Fruit fly (Drosophila melanogaster) whole organism, embryonic: ENCODE measurements around the gene CG5355.
A peak's percentile ranks its signal among the peaks of the same experiment; 100 is the strongest.

ENCODE experiments used
- Abd-B ChIP-seq: fragments of 200-800 bp; sonication (Bioruptor generic); optimal IDR thresholded peaks from 2 replicates; lab custom pipeline; 2018; ENCODE audit warnings: missing biosample characterization, mild to moderate bottlenecking, missing genetic modification characterization, moderate library complexity
- Adf1 ChIP-seq: fragments of 200-800 bp; sonication (Bioruptor generic); IDR thresholded peaks from 2 replicates; pipeline ENCODE4 v1.3.6; 2022; ENCODE audit warnings: missing biosample characterization, missing genetic modification characterization
- BEAF-32 ChIP-seq: fragments of 200-800 bp; sonication (Bioruptor generic); optimal IDR thresholded peaks from 3 replicates; lab custom pipeline; 2017; ENCODE audit warnings: missing biosample characterization, missing genetic modification characterization, mild to moderate bottlenecking, moderate library complexity, missing genetic modification reagents
- Blimp-1 ChIP-seq: fragments of 200-800 bp; sonication (Bioruptor generic); optimal IDR thresholded peaks from 3 replicates; lab custom pipeline; 2018; ENCODE audit warnings: missing biosample characterization, missing genetic modification characterization, mild to moderate bottlenecking, moderate library complexity, missing genetic modification reagents
- CG10147 ChIP-seq: fragments of 200-800 bp; sonication (Bioruptor generic); optimal IDR thresholded peaks from 2 replicates; lab custom pipeline; 2019; ENCODE audit warnings: missing biosample characterization, mild to moderate bottlenecking, missing genetic modification characterization, moderate library complexity
- CG10366 ChIP-seq: fragments of 200-800 bp; sonication (Bioruptor generic); IDR thresholded peaks from 2 replicates; pipeline ENCODE4 v1.3.6; 2022; ENCODE audit warnings: missing biosample characterization, missing genetic modification characterization
- CG10959 ChIP-seq: fragments of 200-800 bp; sonication (Bioruptor generic); IDR thresholded peaks from 2 replicates; pipeline ENCODE4 v1.3.6; 2022; ENCODE audit warnings: missing biosample characterization, missing genetic modification characterization
- CG11398 ChIP-seq: fragments of 200-800 bp; sonication (Bioruptor generic); optimal IDR thresholded peaks from 2 replicates; lab custom pipeline; 2016; ENCODE audit warnings: missing biosample characterization, missing genetic modification characterization
- CG12236 ChIP-seq: fragments of 200-800 bp; sonication (Bioruptor generic); optimal IDR thresholded peaks from 2 replicates; lab custom pipeline; 2016; ENCODE audit warnings: missing biosample characterization, missing genetic modification characterization
- CG12299 ChIP-seq: fragments of 200-800 bp; sonication (Bioruptor generic); optimal IDR thresholded peaks from 2 replicates; lab custom pipeline; 2018; ENCODE audit warnings: missing biosample characterization, mild to moderate bottlenecking, missing genetic modification characterization
- CG12744 ChIP-seq: fragments of 200-800 bp; sonication (Bioruptor generic); optimal IDR thresholded peaks from 2 replicates; lab custom pipeline; 2016; ENCODE audit warnings: missing biosample characterization, missing genetic modification characterization
- CG17568 ChIP-seq: fragments of 200-800 bp; sonication (Bioruptor generic); optimal IDR thresholded peaks from 2 replicates; lab custom pipeline; 2018; ENCODE audit warnings: missing biosample characterization, mild to moderate bottlenecking, missing genetic modification characterization, moderate library complexity
- CG1792 ChIP-seq: fragments of 200-800 bp; sonication (Bioruptor generic); optimal IDR thresholded peaks from 2 replicates; lab custom pipeline; 2016; ENCODE audit warnings: missing biosample characterization, missing genetic modification characterization
- CG18619 ChIP-seq: fragments of 200-800 bp; sonication (Bioruptor generic); optimal IDR thresholded peaks from 3 replicates; lab custom pipeline; 2017; ENCODE audit warnings: missing biosample characterization, mild to moderate bottlenecking, missing genetic modification characterization
- CG2678 ChIP-seq: fragments of 200-800 bp; sonication (Bioruptor generic); optimal IDR thresholded peaks from 3 replicates; lab custom pipeline; 2019; ENCODE audit warnings: missing biosample characterization, mild to moderate bottlenecking, missing genetic modification characterization, moderate library complexity
- CG31365 ChIP-seq: fragments of 200-800 bp; sonication (Bioruptor generic); optimal IDR thresholded peaks from 2 replicates; lab custom pipeline; 2018; ENCODE audit warnings: missing biosample characterization, mild to moderate bottlenecking, missing genetic modification characterization
- CG31441 ChIP-seq: fragments of 200-800 bp; sonication (Bioruptor generic); IDR thresholded peaks from 2 replicates; pipeline ENCODE4 v1.3.6; 2022; ENCODE audit warnings: missing biosample characterization, missing genetic modification characterization
- CG4360 ChIP-seq: fragments of 200-800 bp; sonication (Bioruptor generic); IDR thresholded peaks from 2 replicates; pipeline ENCODE4 v1.3.6; 2022; ENCODE audit warnings: missing biosample characterization, missing genetic modification characterization
- CG5180 ChIP-seq: fragments of 200-800 bp; sonication (Bioruptor generic); optimal IDR thresholded peaks from 3 replicates; lab custom pipeline; 2017; ENCODE audit warnings: missing biosample characterization, missing genetic modification characterization, mild to moderate bottlenecking, moderate library complexity, missing genetic modification reagents
- CG5953 ChIP-seq: fragments of 200-800 bp; sonication (Bioruptor generic); IDR thresholded peaks from 2 replicates; pipeline ENCODE4 v1.3.6; 2022; ENCODE audit warnings: missing biosample characterization, missing genetic modification characterization
- CG6813 ChIP-seq: fragments of 200-800 bp; sonication (Bioruptor generic); optimal IDR thresholded peaks from 2 replicates; lab custom pipeline; 2017; ENCODE audit warnings: missing biosample characterization, missing genetic modification characterization, mild to moderate bottlenecking, moderate library complexity, missing genetic modification reagents
- CG8290 ChIP-seq, 3 experiments: fragments of 200-800 bp; sonication (Bioruptor generic); optimal IDR thresholded peaks; 2 replicates each; lab custom pipeline; 2016 to 2019; ENCODE audit warnings: missing biosample characterization in 3 of 3, missing genetic modification characterization in 3 of 3, mild to moderate bottlenecking in 2 of 3, moderate library complexity in 1 of 3
- CG9727 ChIP-seq: fragments of 200-800 bp; sonication (Bioruptor generic); optimal IDR thresholded peaks from 3 replicates; lab custom pipeline; 2017; ENCODE audit warnings: missing biosample characterization, mild to moderate bottlenecking, missing genetic modification characterization
- Doc2 ChIP-seq: fragments of 200-800 bp; sonication (Bioruptor generic); IDR thresholded peaks from 2 replicates; pipeline ENCODE4 v1.3.6; 2022; ENCODE audit warnings: missing biosample characterization, missing genetic modification characterization
- H15 ChIP-seq: fragments of 200-800 bp; sonication (Bioruptor generic); IDR thresholded peaks from 3 replicates; pipeline ENCODE4 v1.3.6; 2022; ENCODE audit warnings: missing biosample characterization, missing genetic modification characterization
- Kr ChIP-seq: fragments of 200-800 bp; sonication (Bioruptor generic); optimal IDR thresholded peaks from 2 replicates; lab custom pipeline; 2017; ENCODE audit warnings: missing biosample characterization, mild to moderate bottlenecking, missing genetic modification characterization
- Scr ChIP-seq: fragments of 200-800 bp; sonication (Bioruptor generic); IDR thresholded peaks from 2 replicates; pipeline ENCODE4 v1.3.6; 2022; ENCODE audit warnings: missing biosample characterization, missing genetic modification characterization; ENCODE audit not compliant: partially characterized antibody
- aop ChIP-seq: fragments of 200-800 bp; sonication (Bioruptor generic); IDR thresholded peaks from 2 replicates; pipeline ENCODE4 v1.3.6; 2022; ENCODE audit warnings: missing biosample characterization, missing genetic modification characterization
- ap ChIP-seq: fragments of 200-800 bp; sonication (Bioruptor generic); IDR thresholded peaks from 2 replicates; pipeline ENCODE4 v1.3.6; 2022; ENCODE audit warnings: missing biosample characterization, missing genetic modification characterization
- bowl ChIP-seq: fragments of 200-800 bp; sonication (Bioruptor generic); IDR thresholded peaks from 2 replicates; pipeline ENCODE4 v1.3.6; 2022; ENCODE audit warnings: missing biosample characterization, missing genetic modification characterization
- cad ChIP-seq: fragments of >200 bp; optimal IDR thresholded peaks from 2 replicates; lab custom pipeline; 2017; ENCODE audit warnings: missing biosample characterization, missing genetic modification characterization
- chn ChIP-seq: fragments of 200-800 bp; sonication (Bioruptor generic); optimal IDR thresholded peaks from 2 replicates; lab custom pipeline; 2016; ENCODE audit warnings: missing biosample characterization, missing genetic modification characterization
- esg ChIP-seq: fragments of 200-800 bp; sonication (Bioruptor generic); conservative IDR thresholded peaks from 2 replicates; pipeline ENCODE4 v1.3.6; 2022; ENCODE audit warnings: missing biosample characterization, missing genetic modification characterization
- exex ChIP-seq: fragments of 200-800 bp; sonication (Bioruptor generic); optimal IDR thresholded peaks from 4 replicates; lab custom pipeline; 2018; ENCODE audit warnings: missing biosample characterization, mild to moderate bottlenecking, missing genetic modification characterization, moderate library complexity
- fd64A ChIP-seq: fragments of 200-800 bp; sonication (Bioruptor generic); optimal IDR thresholded peaks from 3 replicates; lab custom pipeline; 2018; ENCODE audit warnings: missing biosample characterization, mild to moderate bottlenecking, missing genetic modification characterization
- fd96Cb ChIP-seq: fragments of 200-800 bp; sonication (Bioruptor generic); optimal IDR thresholded peaks from 2 replicates; lab custom pipeline; 2018; ENCODE audit warnings: missing biosample characterization, mild to moderate bottlenecking, missing genetic modification characterization, moderate library complexity
- gsb-n ChIP-seq: fragments of 200-800 bp; sonication (Bioruptor generic); optimal IDR thresholded peaks from 3 replicates; lab custom pipeline; 2018; ENCODE audit warnings: missing biosample characterization, mild to moderate bottlenecking, missing genetic modification characterization
- ham ChIP-seq: fragments of 200-800 bp; sonication (Bioruptor generic); IDR thresholded peaks from 2 replicates; pipeline ENCODE4 v1.3.6; 2022; ENCODE audit warnings: missing biosample characterization, missing genetic modification characterization
- hb ChIP-seq: fragments of 200-800 bp; sonication (Bioruptor generic); IDR thresholded peaks from 3 replicates; pipeline ENCODE4 v1.3.6; 2022; ENCODE audit warnings: missing biosample characterization, missing genetic modification characterization; ENCODE audit not compliant: partially characterized antibody
- hth ChIP-seq: fragments of >200 bp; optimal IDR thresholded peaks from 2 replicates; lab custom pipeline; 2017; ENCODE audit warnings: inconsistent platforms
- jing ChIP-seq: fragments of 200-800 bp; sonication (Bioruptor generic); optimal IDR thresholded peaks from 2 replicates; lab custom pipeline; 2018; ENCODE audit warnings: missing biosample characterization, mild to moderate bottlenecking, missing genetic modification characterization
- lmd ChIP-seq: fragments of 200-800 bp; sonication (Bioruptor generic); IDR thresholded peaks from 2 replicates; pipeline ENCODE4 v1.3.6; 2022; ENCODE audit warnings: missing biosample characterization, missing genetic modification characterization
- luna ChIP-seq: fragments of 200-800 bp; sonication (Bioruptor generic); optimal IDR thresholded peaks from 2 replicates; lab custom pipeline; 2016; ENCODE audit warnings: missing biosample characterization, missing genetic modification characterization
- p53 ChIP-seq: fragments of 200-800 bp; sonication (Bioruptor generic); optimal IDR thresholded peaks from 2 replicates; lab custom pipeline; 2016; ENCODE audit warnings: missing biosample characterization, missing genetic modification characterization
- peb ChIP-seq: fragments of 200-800 bp; sonication (Bioruptor generic); IDR thresholded peaks from 2 replicates; pipeline ENCODE4 v1.3.6; 2022; ENCODE audit warnings: missing biosample characterization, missing genetic modification characterization
- phol ChIP-seq: fragments of 200-800 bp; sonication (Bioruptor generic); optimal IDR thresholded peaks from 3 replicates; lab custom pipeline; 2018; ENCODE audit warnings: missing biosample characterization, mild to moderate bottlenecking, missing genetic modification characterization, moderate library complexity
- schlank ChIP-seq: fragments of 200-800 bp; sonication (Bioruptor generic); optimal IDR thresholded peaks from 2 replicates; lab custom pipeline; 2018; ENCODE audit warnings: missing biosample characterization, mild to moderate bottlenecking, missing genetic modification characterization
- tna ChIP-seq: fragments of 200-800 bp; sonication (Bioruptor generic); IDR thresholded peaks from 2 replicates; pipeline ENCODE4 v1.3.6; 2022; ENCODE audit warnings: missing biosample characterization, missing genetic modification characterization; ENCODE audit not compliant: partially characterized antibody
- zf30C ChIP-seq: fragments of 200-800 bp; sonication (Bioruptor generic); optimal IDR thresholded peaks from 3 replicates; lab custom pipeline; 2018; ENCODE audit warnings: missing biosample characterization, mild to moderate bottlenecking, missing genetic modification characterization

The CG5355 gene

dm6 chr2L:10413251-10414127 is at the start of gene CG5355, which contains the start of gene Klp31E (continued):
- peak; percentile 67 for TF ChIP-seq BEAF-32
- TF ChIP-seq CG10366 (GFP tag; lab: Robert Waterston, UW) = no peak
- TF ChIP-seq CG17568 = no peak
- TF ChIP-seq p53 = no peak
- no peak for TF ChIP-seq CG31441
- no peak for TF ChIP-seq CG5180 (GFP tag; lab: Kevin White, UChicago)
- no peak for TF ChIP-seq ap
- TF ChIP-seq jing = no peak
- no peak for TF ChIP-seq gsb-n (tag; lab: Kevin White, UChicago)
- no peak for TF ChIP-seq luna (GFP tag; lab: Kevin White, UChicago)
- TF ChIP-seq phol (tag; lab: Kevin White, UChicago) = peak; percentile 83
- TF ChIP-seq CG8290 (GFP tag; optimal IDR thresholded peaks at IDR 0.05; lab: Kevin White, UChicago) = peak; percentile 24
- TF ChIP-seq CG8290 (tag; optimal IDR thresholded peaks at IDR 0.05; lab: Kevin White, UChicago) = no peak
- no peak for TF ChIP-seq hth (lab: Kevin White, UChicago)
- TF ChIP-seq CG9727 (GFP tag; lab: Kevin White, UChicago) = peak; percentile 87
- TF ChIP-seq tna (GFP tag; lab: Robert Waterston, UW) = no peak
- no peak for TF ChIP-seq Kr
- TF ChIP-seq bowl (GFP tag; lab: Robert Waterston, UW) = no peak
- no peak for TF ChIP-seq CG12744 (GFP tag; lab: Kevin White, UChicago)
- TF ChIP-seq fd96Cb = peak; percentile 64
- TF ChIP-seq H15 (GFP tag; lab: Robert Waterston, UW) = no peak
- TF ChIP-seq fd64A (GFP tag; lab: Kevin White, UChicago) = no peak
- no peak for TF ChIP-seq CG2678 (tag; lab: Kevin White, UChicago)
- TF ChIP-seq CG12299 = peak; percentile 27
- no peak for TF ChIP-seq CG11398 (GFP tag; lab: Kevin White, UChicago)
- TF ChIP-seq schlank = no peak
- TF ChIP-seq CG31365 (tag; lab: Kevin White, UChicago) = no peak
- no peak for TF ChIP-seq cad (GFP tag; lab: Kevin White, UChicago)
- TF ChIP-seq Blimp-1 (GFP tag; lab: Kevin White, UChicago) = no peak
- peak; percentile 75 for TF ChIP-seq CG18619 (GFP tag; lab: Kevin White, UChicago)
- peak; percentile 58 for TF ChIP-seq esg
- no peak for TF ChIP-seq CG6813
- no peak for TF ChIP-seq CG5953
- no peak for TF ChIP-seq CG10959
- TF ChIP-seq hb (GFP tag; lab: Robert Waterston, UW) = no peak
- no peak for TF ChIP-seq Doc2
- peak; percentile 63 for TF ChIP-seq CG10147 (GFP tag; lab: Kevin White, UChicago)
- TF ChIP-seq CG4360 (GFP tag; lab: Robert Waterston, UW) = no peak
- peak; percentile 42 for TF ChIP-seq CG1792 (GFP tag; lab: Kevin White, UChicago)
- peak; percentile 81 for TF ChIP-seq Scr (GFP tag; lab: Robert Waterston, UW)
- peak; percentile 46 for TF ChIP-seq exex (tag; lab: Kevin White, UChicago)
- TF ChIP-seq CG12236 (GFP tag; lab: Kevin White, UChicago) = no peak
- peak; percentile 41 for TF ChIP-seq chn (GFP tag; lab: Kevin White, UChicago)
- peak; percentile 52 for TF ChIP-seq lmd
- no peak for TF ChIP-seq Abd-B (GFP tag; lab: Kevin White, UChicago)
- TF ChIP-seq ham = no peak
- TF ChIP-seq aop (GFP tag; lab: Robert Waterston, UW) = 0 out of 2 replicates have a peak, but pooled peaks have one; percentile 11
- TF ChIP-seq zf30C = no peak
- TF ChIP-seq Adf1 (GFP tag; lab: Robert Waterston, UW) = no peak
- no peak for TF ChIP-seq peb (GFP tag; lab: Robert Waterston, UW)
